Fruit fly (Drosophila melanogaster): ENCODE results near the gene CG8833.
A peak's percentile ranks its signal among the peaks of the same experiment; 100 is the strongest.

Gene CG8833

dm6 chr3L:13934902-13935301 lies 6.1 kb upstream of the CG8833 start (continued):
- TF ChIP-seq kni (GFP tag; optimal IDR thresholded peaks at IDR 0.05) (peak; percentile 5), Eip74EF (GFP tag; optimal IDR thresholded peaks at IDR 0.05) (peak in 1 of 2 experiments; percentile 22), her (GFP tag; optimal IDR thresholded peaks at IDR 0.05) (no peak), CG2120 (GFP tag; optimal IDR thresholded peaks at IDR 0.05) (no peak), CG10543 (GFP tag; optimal IDR thresholded peaks at IDR 0.05) (no peak), CG1024 (GFP tag; IDR thresholded peaks at IDR 0.05) (no peak), cwo (GFP tag; optimal IDR thresholded peaks at IDR 0.05) (no peak), HHEX (GFP tag; optimal IDR thresholded peaks at IDR 0.05) (peak; percentile 20), stwl (tag; optimal IDR thresholded peaks at IDR 0.05) (peak; percentile 14), CG34224 (GFP tag; IDR thresholded peaks at IDR 0.05; ENCODE audit: partially characterized antibody) (peak; percentile 18; the same call in 1 of the 3 replicates), Rx (GFP tag; IDR thresholded peaks at IDR 0.05) (no peak), Hr78 (GFP tag; optimal IDR thresholded peaks at IDR 0.05) (peak in 1 of 2 experiments; percentile 49), bsh (GFP tag; optimal IDR thresholded peaks at IDR 0.05) (peak in 1 of 2 experiments; percentile 23), pros (GFP tag; optimal IDR thresholded peaks at IDR 0.05) (peak; percentile 16), Hmr (GFP tag; optimal IDR thresholded peaks at IDR 0.05) (no peak), Ets97D (GFP tag; optimal IDR thresholded peaks at IDR 0.05) (peak; percentile 35), odd (GFP tag; optimal IDR thresholded peaks at IDR 0.05) (peak; percentile 7), CG5180 (GFP tag; optimal IDR thresholded peaks at IDR 0.05) (peak; percentile 79), CG4360 (GFP tag; IDR thresholded peaks at IDR 0.05) (peak; percentile 68), CG11093 (GFP tag; IDR thresholded peaks at IDR 0.05) (no peak), sna (GFP tag; IDR thresholded peaks at IDR 0.05; ENCODE audit: partially characterized antibody) (0 out of 2 replicates have a peak, but pooled peaks have one; percentile 16), hkb (optimal IDR thresholded peaks at IDR 0.05) (no peak), hkb (GFP tag; IDR thresholded peaks at IDR 0.05) (peak; percentile 39; the same call in 1 of the 2 replicates), E2f2 (GFP tag; IDR thresholded peaks at IDR 0.05) (peak; percentile 32; the same call in 1 of the 2 replicates), sqz (GFP tag; optimal IDR thresholded peaks at IDR 0.05) (peak; percentile 63), chinmo (GFP tag; IDR thresholded peaks at IDR 0.05; ENCODE audit: partially characterized antibody) (peak; percentile 88; the same call in 2 of the 4 replicates), CG13296 (GFP tag; optimal IDR thresholded peaks at IDR 0.05) (peak; percentile 34), CG17328 (GFP tag; IDR thresholded peaks at IDR 0.05) (no peak), ci (GFP tag; IDR thresholded peaks at IDR 0.05) (peak; percentile 53; the same call in 1 of the 3 replicates), Trl (optimal IDR thresholded peaks at IDR 0.05) (peak; percentile 51 to 56), Trl (GFP tag; optimal IDR thresholded peaks at IDR 0.05) (no peak), CG10431 (GFP tag; optimal IDR thresholded peaks at IDR 0.05) (no peak), nom (GFP tag; optimal IDR thresholded peaks at IDR 0.05) (peak; percentile 39), CG34376 (GFP tag; optimal IDR thresholded peaks at IDR 0.05) (peak; percentile 16)

dm6 chr3L:13925117-13925726 lies 3.6 kb downstream of the CG8833 start, which contains the start of gene Rgl:
Rgl (minus strand) TSS chr3L:13925335.
- TF ChIP-seq Six4 (GFP tag; optimal IDR thresholded peaks at IDR 0.05) (no peak), bbx (GFP tag; IDR thresholded peaks at IDR 0.05; ENCODE audit: partially characterized antibody) (peak; percentile 24; the same call in 1 of the 2 replicates), tna (GFP tag; IDR thresholded peaks at IDR 0.05; ENCODE audit: partially characterized antibody) (no peak; the same call in 1 of the 2 replicates), Nf-YA (GFP tag; IDR thresholded peaks at IDR 0.05) (no peak), B-H2 (GFP tag; optimal IDR thresholded peaks at IDR 0.05) (no peak), Neu2 (GFP tag; optimal IDR thresholded peaks at IDR 0.05; ENCODE audit: borderline replicate concordance) (no peak), CG15514 (GFP tag; optimal IDR thresholded peaks at IDR 0.05) (no peak), Antp (GFP tag; optimal IDR thresholded peaks at IDR 0.05) (no peak), CG30403 (GFP tag; optimal IDR thresholded peaks at IDR 0.05) (no peak), nmo (GFP tag; optimal IDR thresholded peaks at IDR 0.05) (no peak), z (GFP tag; IDR thresholded peaks at IDR 0.05) (no peak), ken (GFP tag; IDR thresholded peaks at IDR 0.05) (no peak), ac (GFP tag; optimal IDR thresholded peaks at IDR 0.05) (peak; percentile 20), emc (GFP tag; optimal IDR thresholded peaks at IDR 0.05) (no peak), da (GFP tag; optimal IDR thresholded peaks at IDR 0.05) (no peak), Atf3 (GFP tag; optimal IDR thresholded peaks at IDR 0.05) (no peak), sens (GFP tag) (peak; percentile 65)

Measured in whole organism, embryonic.